Fruit fly (Drosophila melanogaster) whole organism: ENCODE results near the gene CG31988.

Experiments used
- CG8478 ChIP-seq: fragments of >200 bp; optimal IDR thresholded peaks from 2 replicates; lab custom pipeline; 2018; ENCODE audit warnings: inconsistent platforms
- Dll ChIP-seq: fragments of >200 bp; optimal IDR thresholded peaks from 2 replicates; lab custom pipeline; 2017
- EcR ChIP-seq, 2 experiments: fragments of >200 bp; optimal IDR thresholded peaks; 2 replicates each; lab custom pipeline; 2017; ENCODE audit warnings: missing biosample characterization in 2 of 2, missing genetic modification characterization in 2 of 2, missing genetic modification reagents in 2 of 2
- pan ChIP-seq: fragments of >200 bp; optimal IDR thresholded peaks from 2 replicates; lab custom pipeline; 2017
- psq ChIP-seq: fragments of >200 bp; optimal IDR thresholded peaks from 2 replicates; lab custom pipeline; 2017
- usp ChIP-seq: fragments of >200 bp; optimal IDR thresholded peaks from 2 replicates; lab custom pipeline; 2017; ENCODE audit warnings: missing biosample characterization, missing genetic modification characterization, mixed read lengths

The CG31988 gene

dm6 chr2L:21200275-21200674 is 2.3 kb downstream of the CG31988 start, which contains the start of gene CG31624:
TSS of gene CG31624 (minus strand) at chr2L:21200375.
- TF ChIP-seq psq (lab: Kevin White, UChicago) (no peak), usp (GFP tag; lab: Kevin White, UChicago) (no peak), pan (lab: Kevin White, UChicago) (no peak), CG8478 (no peak), Dll (lab: Kevin White, UChicago) (no peak), EcR (GFP tag; optimal IDR thresholded peaks at IDR 0.05; lab: Kevin White, UChicago) (no peak)

- TF ChIP-seq CG8478: no peak
- no peak for TF ChIP-seq usp (GFP tag; lab: Kevin White, UChicago)
- no peak for TF ChIP-seq EcR (GFP tag; optimal IDR thresholded peaks at IDR 0.05; lab: Kevin White, UChicago)
- no peak for TF ChIP-seq psq (lab: Kevin White, UChicago)
- no peak for TF ChIP-seq Dll (lab: Kevin White, UChicago)
- TF ChIP-seq pan (lab: Kevin White, UChicago): no peak
Observed at dm6 chr2L:21198633-21199264, 3.9 kb downstream of the CG31988 start, which contains the start of gene Ret. TSS of gene Ret (minus strand) at chr2L:21198762.

DNA sequence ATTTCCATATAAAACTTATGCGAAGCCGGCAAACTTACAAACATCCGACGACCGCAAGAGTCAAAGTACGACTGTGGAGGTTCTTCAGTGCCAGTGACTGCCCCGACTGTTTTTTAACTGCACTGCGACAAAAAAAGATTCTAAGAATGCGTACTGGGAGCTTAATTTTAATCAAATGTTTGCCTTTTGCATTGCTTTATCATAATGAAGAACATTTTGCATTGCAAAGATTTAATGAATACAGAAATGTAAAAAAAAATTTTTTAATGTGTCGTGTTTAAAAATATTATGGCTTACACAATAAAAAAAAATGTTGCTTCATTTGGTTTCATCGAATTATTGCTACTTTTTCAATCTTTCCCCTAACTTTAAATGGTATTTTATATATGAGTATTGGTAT is 5.4 kb downstream of the CG31988 start:
- TF ChIP-seq usp (GFP tag; lab: Kevin White, UChicago) (no peak), psq (lab: Kevin White, UChicago) (no peak), pan (lab: Kevin White, UChicago) (no peak), EcR (GFP tag; optimal IDR thresholded peaks at IDR 0.05; lab: Kevin White, UChicago) (no peak), CG8478 (no peak), Dll (lab: Kevin White, UChicago) (no peak)

- no peak for TF ChIP-seq CG8478
- TF ChIP-seq psq (lab: Kevin White, UChicago): no peak
- no peak for TF ChIP-seq usp (GFP tag; lab: Kevin White, UChicago)
- no peak for TF ChIP-seq EcR (GFP tag; optimal IDR thresholded peaks at IDR 0.05; lab: Kevin White, UChicago)
- TF ChIP-seq pan (lab: Kevin White, UChicago): no peak
- no peak for TF ChIP-seq Dll (lab: Kevin White, UChicago)
Observed at dm6 chr2L:21196511-21196910, 6.1 kb downstream of the CG31988 start.

DNA sequence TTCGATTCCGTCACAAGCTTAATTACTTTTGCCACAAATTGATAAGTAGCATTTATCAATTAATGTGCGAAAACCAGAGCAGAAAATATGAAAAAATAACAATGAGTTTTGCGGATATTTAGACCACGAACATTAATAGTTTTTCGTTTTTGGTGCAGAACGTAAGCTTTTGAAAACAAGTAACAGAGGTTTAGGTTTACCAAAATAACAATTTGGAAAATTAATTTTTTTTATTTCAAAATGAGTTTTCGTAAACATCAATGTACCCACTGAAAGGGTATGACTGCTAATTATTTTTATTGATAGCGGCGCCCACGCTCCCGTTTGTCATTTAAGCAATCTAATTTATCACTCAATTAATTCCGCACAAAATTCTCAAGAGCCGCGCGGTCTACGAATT is 7.3 kb downstream of the CG31988 start:
- no peak for TF ChIP-seq psq (lab: Kevin White, UChicago)
- TF ChIP-seq Dll (lab: Kevin White, UChicago): no peak

dm6 chr2L:21189273-21189781 is 13.3 kb downstream of the CG31988 start:
- no peak for TF ChIP-seq psq (lab: Kevin White, UChicago)
- TF ChIP-seq usp (GFP tag; lab: Kevin White, UChicago): no peak
- no peak for TF ChIP-seq Dll (lab: Kevin White, UChicago)

- no peak for TF ChIP-seq pan (lab: Kevin White, UChicago)
Observed at dm6 chr2L:21187753-21188152, 14.8 kb downstream of the CG31988 start.

- no peak for TF ChIP-seq EcR (GFP tag; optimal IDR thresholded peaks at IDR 0.05; lab: Kevin White, UChicago)
Observed at dm6 chr2L:21179615-21180031, 23.0 kb downstream of the CG31988 start, which contains the start of the genes bur and Mcm10. TSS of gene bur (minus strand) at chr2L:21179683. TSS of gene Mcm10 (plus strand) at chr2L:21179933.

dm6 chr2L:21179217-21179520 is 23.4 kb downstream of the CG31988 start:
- TF ChIP-seq pan (lab: Kevin White, UChicago) (no peak), CG8478 (no peak), usp (GFP tag; lab: Kevin White, UChicago) (no peak), Dll (lab: Kevin White, UChicago) (no peak), EcR (GFP tag; optimal IDR thresholded peaks at IDR 0.05; lab: Kevin White, UChicago) (no peak), psq (lab: Kevin White, UChicago) (no peak)

dm6 chr2L:21178436-21179216 is 24.0 kb downstream of the CG31988 start:
- no peak for TF ChIP-seq psq (lab: Kevin White, UChicago)
- TF ChIP-seq CG8478: no peak
- TF ChIP-seq usp (GFP tag; lab: Kevin White, UChicago): no peak
- TF ChIP-seq Dll (lab: Kevin White, UChicago): no peak
- no peak for TF ChIP-seq pan (lab: Kevin White, UChicago)
- no peak for TF ChIP-seq EcR (GFP tag; optimal IDR thresholded peaks at IDR 0.05; lab: Kevin White, UChicago)

DNA sequence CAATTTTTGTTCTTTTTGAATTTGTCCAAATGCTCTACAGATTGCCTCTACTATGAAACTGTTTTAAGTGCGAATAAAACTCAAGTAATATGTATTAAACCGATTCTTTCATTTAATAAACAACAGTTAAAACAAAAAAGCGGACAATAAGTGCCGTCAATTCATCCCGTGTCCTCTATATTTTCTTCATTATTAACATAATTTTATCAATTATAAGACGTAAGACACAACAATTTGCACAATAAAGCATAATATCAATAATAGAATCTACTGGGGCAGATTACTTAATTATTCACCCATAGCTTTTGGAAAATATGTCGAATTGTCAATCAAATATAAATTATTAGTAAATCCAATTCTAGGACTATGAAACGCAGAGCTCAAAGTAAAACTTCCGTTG is 29.7 kb downstream of the CG31988 start, which contains the start of gene CG31627:
TSS of gene CG31627 (plus strand) at position 301 of the 400 bp plus-strand sequence.
- TF ChIP-seq psq (lab: Kevin White, UChicago) (no peak), usp (GFP tag; lab: Kevin White, UChicago) (no peak), pan (lab: Kevin White, UChicago) (no peak), CG8478 (no peak), EcR (GFP tag; optimal IDR thresholded peaks at IDR 0.05; lab: Kevin White, UChicago) (no peak), Dll (lab: Kevin White, UChicago) (no peak)

DNA sequence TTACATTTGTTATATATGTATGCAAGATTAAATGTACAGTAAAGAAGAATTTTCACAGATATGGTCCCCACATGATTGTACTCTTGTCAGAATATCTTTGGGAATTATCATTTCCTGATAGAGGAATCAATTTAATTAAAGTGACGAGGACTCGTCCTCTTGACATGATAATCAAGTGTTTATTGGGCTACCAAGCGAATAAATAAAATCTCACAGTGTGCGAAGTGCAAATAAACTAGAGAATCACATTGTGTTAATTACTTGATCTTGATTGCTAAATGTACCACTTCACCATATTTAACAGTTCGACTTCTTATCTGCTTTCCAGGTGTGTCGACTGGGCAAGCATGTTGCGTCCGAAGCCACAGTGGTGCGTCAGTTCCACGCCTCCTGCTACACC is 32.7 kb downstream of the CG31988 start:
- TF ChIP-seq usp (GFP tag; lab: Kevin White, UChicago): no peak
- TF ChIP-seq Dll (lab: Kevin White, UChicago): no peak
